Fruit fly (Drosophila melanogaster) S2 (cell line): Measurements from ENCODE around the gene milt.

Source experiments
- CG8478 ChIP-seq: fragments of >200 bp; optimal IDR thresholded peaks from 2 replicates; lab custom pipeline; 2018
- CTCF ChIP-seq, 2 experiments: fragments of >200 bp; optimal IDR thresholded peaks; 2 replicates each; lab custom pipeline; 2018

DNA sequence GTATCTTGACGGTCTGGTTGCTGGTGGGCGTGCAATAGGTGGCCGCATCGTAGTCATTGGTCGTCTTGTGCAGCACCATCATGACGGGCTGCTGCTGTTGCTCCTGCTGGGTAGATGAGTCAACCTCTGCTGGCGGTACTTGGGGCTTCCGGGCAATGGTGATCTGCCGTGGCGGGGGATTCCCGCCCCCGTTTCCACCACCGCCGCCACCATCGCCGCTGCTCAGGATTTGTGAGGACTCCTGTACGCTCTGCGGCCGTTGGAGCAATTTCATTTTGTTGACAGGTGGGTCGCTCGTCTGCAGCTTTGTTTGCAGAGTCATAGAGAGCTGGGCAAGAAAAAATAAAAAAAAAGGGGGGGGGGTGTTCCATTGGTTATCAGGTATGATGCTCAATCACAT, 11.3 kb upstream of the milt start:
- TF ChIP-seq CG8478 (lab: Kevin White, UChicago) (no peak), CTCF (optimal IDR thresholded peaks at IDR 0.05; lab: Kevin White, UChicago) (no peak)
